Fruit fly (Drosophila melanogaster): Measurements from ENCODE around the gene CG43102.
A peak's percentile ranks its signal among the peaks of the same experiment; 100 is the strongest.

CG43102 gene

DNA sequence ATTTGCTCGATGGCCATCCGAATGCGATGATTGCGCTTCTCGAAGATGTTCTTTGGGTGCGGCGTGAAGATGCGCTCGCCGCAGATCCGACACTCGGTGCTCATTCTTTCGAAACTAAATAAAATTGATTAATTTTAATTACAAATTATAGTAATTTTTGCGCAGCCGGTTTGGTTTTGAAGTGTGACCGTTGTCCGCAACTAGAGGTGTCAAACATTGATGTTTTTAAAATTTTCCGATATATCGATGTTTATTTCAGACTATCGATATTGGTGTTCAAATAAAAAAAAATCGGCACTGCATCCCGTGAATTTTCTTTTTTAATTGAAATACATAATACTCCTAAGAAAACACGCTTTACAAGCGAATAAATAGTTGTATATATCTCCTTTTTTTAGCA lies 14.7 kb upstream of the CG43102 start, which contains the start of gene Odj (continued):
- TF ChIP-seq CG4854 (GFP tag; optimal IDR thresholded peaks at IDR 0.05) (no peak), fru (optimal IDR thresholded peaks at IDR 0.05) (no peak), CG15601 (tag; optimal IDR thresholded peaks at IDR 0.05) (peak; percentile 3), H15 (GFP tag; IDR thresholded peaks at IDR 0.05) (no peak), CG8388 (GFP tag; optimal IDR thresholded peaks at IDR 0.05) (no peak), ftz-f1 (GFP tag; optimal IDR thresholded peaks at IDR 0.05) (no peak), CG1024 (GFP tag; IDR thresholded peaks at IDR 0.05) (no peak), bigmax (GFP tag; optimal IDR thresholded peaks at IDR 0.05) (no peak), CHES-1-like (GFP tag; optimal IDR thresholded peaks at IDR 0.05) (no peak), CG17568 (GFP tag; optimal IDR thresholded peaks at IDR 0.05) (no peak), Hsf (GFP tag; optimal IDR thresholded peaks at IDR 0.05) (peak; percentile 6), wor (GFP tag; IDR thresholded peaks at IDR 0.05) (no peak), z (GFP tag; IDR thresholded peaks at IDR 0.05) (no peak), esg (GFP tag; conservative IDR thresholded peaks at IDR 0.05) (no peak), CG4282 (GFP tag; optimal IDR thresholded peaks at IDR 0.05) (no peak), Atf6 (GFP tag; IDR thresholded peaks at IDR 0.05) (0 out of 2 replicates have a peak, but pooled peaks have one; percentile 14), Lhr (GFP tag; optimal IDR thresholded peaks at IDR 0.05) (peak; percentile 14), nerfin-1 (tag; optimal IDR thresholded peaks at IDR 0.05) (no peak), CG18599 (GFP tag; optimal IDR thresholded peaks at IDR 0.05) (no peak), bab2 (GFP tag; optimal IDR thresholded peaks at IDR 0.05) (no peak), CG15479 (GFP tag; optimal IDR thresholded peaks at IDR 0.05) (no peak), Dip2 (GFP tag; IDR thresholded peaks at IDR 0.05) (no peak), CG7928 (GFP tag; optimal IDR thresholded peaks at IDR 0.05) (no peak), zen (tag; optimal IDR thresholded peaks at IDR 0.05) (peak; percentile 35), CG10267 (tag; optimal IDR thresholded peaks at IDR 0.05) (peak; percentile 75), CG3995 (GFP tag; optimal IDR thresholded peaks at IDR 0.05) (peak; percentile 86), Ravus (GFP tag; IDR thresholded peaks at IDR 0.05) (no peak), CG34422 (GFP tag; IDR thresholded peaks at IDR 0.05) (0 out of 3 replicates have a peak, but pooled peaks have one; percentile 38), btn (GFP tag; optimal IDR thresholded peaks at IDR 0.05) (no peak), CG8944 (GFP tag; optimal IDR thresholded peaks at IDR 0.05) (no peak), Dad (GFP tag; optimal IDR thresholded peaks at IDR 0.05) (no peak), CG10366 (GFP tag; IDR thresholded peaks at IDR 0.05) (no peak), E2f1 (GFP tag; IDR thresholded peaks at IDR 0.05) (no peak), CG5245 (GFP tag; optimal IDR thresholded peaks at IDR 0.05) (no peak), Nf-YA (GFP tag; IDR thresholded peaks at IDR 0.05) (no peak), crc (GFP tag; optimal IDR thresholded peaks at IDR 0.05) (no peak), otp (GFP tag; IDR thresholded peaks at IDR 0.05) (no peak), Atf-2 (GFP tag; optimal IDR thresholded peaks at IDR 0.05) (no peak), sc (optimal IDR thresholded peaks at IDR 0.05) (no peak), sc (GFP tag; optimal IDR thresholded peaks at IDR 0.05) (no peak), zf30C (GFP tag; optimal IDR thresholded peaks at IDR 0.05) (no peak), CG12219 (GFP tag; optimal IDR thresholded peaks at IDR 0.05) (no peak), CG13287 (GFP tag; IDR thresholded peaks at IDR 0.05; ENCODE audit: partially characterized antibody) (peak; percentile 97), B-H2 (GFP tag; optimal IDR thresholded peaks at IDR 0.05) (peak; percentile 31), Spps (tag; optimal IDR thresholded peaks at IDR 0.05) (no peak), CG18262 (tag; optimal IDR thresholded peaks at IDR 0.05) (no peak), HHEX (GFP tag; optimal IDR thresholded peaks at IDR 0.05) (no peak), dpn (GFP tag; optimal IDR thresholded peaks at IDR 0.05) (no peak), CG8281 (tag; optimal IDR thresholded peaks at IDR 0.05) (no peak), danr (GFP tag; IDR thresholded peaks at IDR 0.05) (no peak), unpg (GFP tag; optimal IDR thresholded peaks at IDR 0.05) (no peak), knrl (GFP tag; IDR thresholded peaks at IDR 0.05; ENCODE audit: partially characterized antibody) (peak; percentile 94), NC2α (GFP tag; optimal IDR thresholded peaks at IDR 0.05) (no peak)

All from whole organism, embryonic.